Fruit fly (Drosophila melanogaster) whole organism, wandering third instar larva: ENCODE data around the gene Cpr67B.

Experiments
- Dif ChIP-seq: fragments of 200-275, 200-300 bp; sonication (Bioruptor generic); optimal IDR thresholded peaks from 2 replicates; lab custom pipeline; 2018; ENCODE audit warnings: missing biosample characterization, missing genetic modification characterization; ENCODE audit not compliant: partially characterized antibody
- Hr78 ChIP-seq: fragments of >200 bp; optimal IDR thresholded peaks from 2 replicates; lab custom pipeline; 2017; ENCODE audit warnings: missing biosample characterization, missing genetic modification characterization
- Rel ChIP-seq, 2 experiments: fragments of 200-800 bp; sonication (Bioruptor generic) in 1 of 2; optimal IDR thresholded peaks; 2 replicates in 1 of 2; 3 replicates in 1 of 2; lab custom pipeline; 2016 to 2019; ENCODE audit warnings: mild to moderate bottlenecking in 2 of 2, missing biosample characterization in 2 of 2, missing genetic modification characterization in 2 of 2, moderate library complexity in 1 of 2
- Vsx2 ChIP-seq: fragments of 200-300, 225-300 bp; sonication (Bioruptor generic); optimal IDR thresholded peaks from 2 replicates; lab custom pipeline; 2018; ENCODE audit warnings: missing biosample characterization, missing genetic modification characterization; ENCODE audit not compliant: partially characterized antibody
- h ChIP-seq: fragments of 200-800 bp; sonication (Bioruptor generic); optimal IDR thresholded peaks from 3 replicates; lab custom pipeline; 2016; ENCODE audit warnings: missing biosample characterization, mild to moderate bottlenecking, missing genetic modification characterization

- TF ChIP-seq Vsx2 (no peak), Dif (GFP tag; lab: Kevin White, UChicago) (peak; percentile 92), h (no peak), Rel (GFP tag; optimal IDR thresholded peaks at IDR 0.05; lab: Kevin White, UChicago) (no peak), Rel (tag; optimal IDR thresholded peaks at IDR 0.05; lab: Kevin White, UChicago) (no peak), Hr78 (GFP tag; lab: Kevin White, UChicago) (no peak)
These were observed 3.0 kb upstream of the Cpr67B start for dm6 chr3L:9401354-9402156.
